Fruit fly (Drosophila melanogaster) whole organism, adult: ENCODE results near the gene CG10171.

Source experiments
- CG1620 ChIP-seq: fragments of 200-800 bp; sonication (Bioruptor generic); optimal IDR thresholded peaks from 2 replicates; lab custom pipeline; 2016; ENCODE audit warnings: missing biosample characterization, missing genetic modification characterization
- CG7045 ChIP-seq: fragments of 200-800 bp; sonication (Bioruptor generic); optimal IDR thresholded peaks from 2 replicates; lab custom pipeline; 2017; ENCODE audit warnings: missing biosample characterization, mild to moderate bottlenecking, missing genetic modification characterization
- Clk ChIP-seq: fragments of 200-800 bp; sonication (Bioruptor generic); optimal IDR thresholded peaks from 2 replicates; lab custom pipeline; 2017; ENCODE audit warnings: missing biosample characterization, missing genetic modification characterization
- kay ChIP-seq: fragments of 200-800 bp; sonication (Bioruptor generic); peaks from one replicate; lab custom pipeline; 2016; ENCODE audit warnings: missing biosample characterization, missing genetic modification characterization, borderline replicate concordance

dm6 chr3L:13433522-13433921, 45.8 kb upstream of the CG10171 start:
- TF ChIP-seq CG7045 (GFP tag; lab: Kevin White, UChicago), result no peak
- TF ChIP-seq kay (GFP tag; lab: Kevin White, UChicago), result no peak
- TF ChIP-seq CG1620 (GFP tag; lab: Kevin White, UChicago), result no peak
- no peak for TF ChIP-seq Clk (GFP tag; lab: Kevin White, UChicago)
